Worm (Caenorhabditis elegans) whole organism, midembryonic: ENCODE results near the gene sqst-3.

Experiments
- T22C8.4 ChIP-seq: fragments of 200-800 bp; sonication (Bioruptor generic); IDR thresholded peaks from 2 replicates; pipeline ENCODE4 v1.3.6; 2022; ENCODE audit warnings: missing genetic modification characterization, missing compliant biosample characterization
- cog-1 ChIP-seq: sonication (generic microtip); optimal IDR thresholded peaks from 2 replicates; lab custom pipeline; 2016; ENCODE audit warnings: missing genetic modification characterization, missing compliant biosample characterization
- flt-1 ChIP-seq: fragments of 200-800 bp; sonication (Bioruptor generic); IDR thresholded peaks from 2 replicates; pipeline ENCODE4 v1.3.6; 2022; ENCODE audit warnings: missing genetic modification characterization, missing compliant biosample characterization
- klf-2 ChIP-seq: fragments of 200-800 bp; sonication (Bioruptor generic); conservative IDR thresholded peaks from 2 replicates; pipeline ENCODE4 v1.3.6; 2022; ENCODE audit warnings: missing genetic modification reagents, missing genetic modification characterization, missing compliant biosample characterization
- med-1 ChIP-seq: sonication (generic microtip); optimal IDR thresholded peaks from 2 replicates; lab custom pipeline; 2017; ENCODE audit warnings: missing genetic modification characterization, mild to moderate bottlenecking, missing compliant biosample characterization, antibody characterized with exemption, missing genetic modification reagents; ENCODE audit not compliant: insufficient read depth
- ref-1 ChIP-seq: fragments of 200-800 bp; sonication (Bioruptor generic); conservative IDR thresholded peaks from 2 replicates; pipeline ENCODE4 v1.3.6; 2022; ENCODE audit warnings: missing genetic modification reagents, missing genetic modification characterization, missing compliant biosample characterization
- tab-1 ChIP-seq: fragments of 200-800 bp; sonication (Bioruptor generic); IDR thresholded peaks from 2 replicates; pipeline ENCODE4 v1.3.6; 2022; ENCODE audit warnings: missing genetic modification characterization, missing compliant biosample characterization
- ztf-23 ChIP-seq: fragments of 200-800 bp; sonication (Bioruptor generic); IDR thresholded peaks from 2 replicates; pipeline ENCODE4 v1.3.6; 2022; ENCODE audit warnings: missing genetic modification reagents, missing genetic modification characterization, missing compliant biosample characterization
- ztf-29 ChIP-seq: fragments of 200-800 bp; sonication (Bioruptor generic); IDR thresholded peaks from 2 replicates; pipeline ENCODE4 v1.3.6; 2022; ENCODE audit warnings: missing genetic modification reagents, missing genetic modification characterization, missing compliant biosample characterization

sqst-3 gene

DNA sequence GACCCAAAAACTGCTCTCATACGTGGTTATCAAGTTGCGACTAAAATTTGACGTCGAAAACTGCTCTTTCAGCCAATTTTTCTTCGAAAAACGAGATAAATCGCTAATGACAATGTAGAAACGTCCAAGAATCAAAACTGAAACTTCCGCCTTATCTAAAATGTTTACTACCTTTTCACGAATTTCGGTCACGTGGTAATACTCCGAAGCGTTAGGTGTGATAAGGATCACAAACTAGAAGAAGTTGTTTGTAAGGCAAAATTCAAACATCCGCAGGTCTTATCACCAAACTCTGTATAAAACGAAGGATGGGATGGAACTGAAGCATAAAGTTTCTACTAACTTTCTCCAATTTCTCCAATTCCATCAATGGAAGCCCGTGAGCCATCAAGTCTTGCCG, at the start of gene sqst-3:
TSS of gene sqst-3 (plus strand) at position 370 of the 400 bp plus-strand sequence.
- no peak for TF ChIP-seq ztf-29 (GFP tag; lab: Robert Waterston, UW)
- no peak for TF ChIP-seq klf-2 (GFP tag; lab: Robert Waterston, UW)
- no peak for TF ChIP-seq ztf-23 (GFP tag; lab: Robert Waterston, UW)
- no peak for TF ChIP-seq med-1 (GFP tag; lab: Kevin White, UChicago)
- no peak for TF ChIP-seq ref-1
- no peak for TF ChIP-seq cog-1 (tag; lab: Kevin White, UChicago)
- TF ChIP-seq flt-1 = no peak
- no peak for TF ChIP-seq tab-1 (GFP tag; lab: Robert Waterston, UW)
- TF ChIP-seq T22C8.4 = no peak

DNA sequence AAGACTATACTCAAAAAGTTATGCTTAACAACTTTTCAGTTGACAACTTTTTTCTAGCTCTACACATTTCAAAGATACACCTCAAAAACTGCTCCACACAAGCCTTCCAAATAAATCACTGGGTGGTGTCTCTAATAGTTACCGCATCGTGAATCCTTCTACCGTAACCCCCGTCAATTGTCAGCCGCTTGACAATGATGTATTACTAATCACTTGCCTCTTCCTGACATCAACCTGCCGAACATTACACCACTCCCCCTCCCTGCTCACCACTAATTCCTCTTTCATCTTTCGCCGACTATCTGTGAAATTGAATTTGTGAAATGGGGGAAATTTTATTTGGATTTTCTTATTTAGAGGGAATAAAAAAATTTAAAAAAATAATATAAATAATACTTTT, 48.9 kb upstream of the sqst-3 start:
- TF ChIP-seq cog-1 (tag; lab: Kevin White, UChicago) = no peak
- TF ChIP-seq flt-1 = no peak
- TF ChIP-seq tab-1 (GFP tag; lab: Robert Waterston, UW) = no peak
- no peak for TF ChIP-seq ref-1
- no peak for TF ChIP-seq T22C8.4
- no peak for TF ChIP-seq med-1 (GFP tag; lab: Kevin White, UChicago)
- TF ChIP-seq klf-2 (GFP tag; lab: Robert Waterston, UW) = no peak
- no peak for TF ChIP-seq ztf-29 (GFP tag; lab: Robert Waterston, UW)
- no peak for TF ChIP-seq ztf-23 (GFP tag; lab: Robert Waterston, UW)

DNA sequence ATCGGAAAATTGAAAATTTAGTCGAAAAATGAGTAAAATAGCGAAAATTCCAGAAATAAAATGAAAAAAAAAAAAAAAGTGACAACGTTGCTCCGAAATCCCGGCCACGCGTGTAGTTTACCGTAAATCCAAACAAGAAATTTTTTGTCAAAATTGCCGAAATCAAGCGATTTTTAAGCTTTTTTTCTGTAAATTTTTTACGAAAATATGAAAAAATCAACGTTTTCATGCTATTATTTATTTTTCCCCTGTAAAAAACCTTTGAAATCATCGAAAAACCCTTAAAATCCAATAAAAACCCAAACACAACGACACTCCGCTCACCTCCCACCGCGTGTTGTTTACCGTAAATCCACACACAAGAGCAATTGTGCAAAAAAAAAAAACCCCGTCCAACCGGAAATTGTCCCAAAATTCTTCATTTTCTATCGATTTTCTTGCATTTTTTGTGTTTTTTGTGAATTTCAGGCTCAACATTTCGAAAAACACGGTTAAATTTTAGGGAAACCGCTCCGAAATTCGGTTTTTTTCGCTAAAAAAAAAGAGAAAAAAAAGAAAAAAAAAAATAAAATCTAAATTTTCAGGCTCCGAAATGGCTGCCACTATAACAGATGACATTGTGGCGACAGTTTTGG, 40.5 kb upstream of the sqst-3 start, which contains the start of the genes Y39B6A.3 and pph-5:
TSS of gene Y39B6A.3 (minus strand) at position 51 of the 635 bp plus-strand sequence.
TSS of gene pph-5 (plus strand) at position 585 of the 635 bp plus-strand sequence.
- TF ChIP-seq cog-1 (tag; lab: Kevin White, UChicago) (no peak), klf-2 (GFP tag; lab: Robert Waterston, UW) (no peak), tab-1 (GFP tag; lab: Robert Waterston, UW) (no peak), T22C8.4 (no peak), ztf-23 (GFP tag; lab: Robert Waterston, UW) (no peak), ref-1 (no peak), med-1 (GFP tag; lab: Kevin White, UChicago) (no peak), ztf-29 (GFP tag; lab: Robert Waterston, UW) (no peak), flt-1 (no peak)

DNA sequence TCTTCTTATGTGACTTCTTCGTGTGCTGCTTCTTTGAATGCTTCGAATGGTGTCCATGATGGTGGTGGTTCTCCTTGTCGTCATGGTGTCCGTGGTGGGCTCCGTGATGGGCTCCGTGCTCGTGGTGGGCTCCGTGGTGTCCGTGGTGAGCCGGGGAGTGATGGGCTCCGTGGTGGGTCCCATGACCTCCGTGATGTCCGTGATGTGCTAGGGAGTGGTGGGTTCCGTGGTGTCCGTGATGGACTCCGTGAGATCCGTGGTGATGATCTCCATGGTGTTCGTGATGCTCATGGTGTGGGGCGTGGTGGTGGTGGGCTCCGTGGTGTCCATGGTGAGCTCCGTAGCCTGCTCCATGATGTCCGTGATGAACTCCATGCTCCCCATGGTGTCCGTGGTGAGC, 29.4 kb upstream of the sqst-3 start:
- TF ChIP-seq ztf-23 (GFP tag; lab: Robert Waterston, UW) (no peak), ref-1 (no peak), flt-1 (no peak), tab-1 (GFP tag; lab: Robert Waterston, UW) (no peak), cog-1 (tag; lab: Kevin White, UChicago) (no peak), ztf-29 (GFP tag; lab: Robert Waterston, UW) (no peak), T22C8.4 (no peak), klf-2 (GFP tag; lab: Robert Waterston, UW) (no peak), med-1 (GFP tag; lab: Kevin White, UChicago) (no peak)

DNA sequence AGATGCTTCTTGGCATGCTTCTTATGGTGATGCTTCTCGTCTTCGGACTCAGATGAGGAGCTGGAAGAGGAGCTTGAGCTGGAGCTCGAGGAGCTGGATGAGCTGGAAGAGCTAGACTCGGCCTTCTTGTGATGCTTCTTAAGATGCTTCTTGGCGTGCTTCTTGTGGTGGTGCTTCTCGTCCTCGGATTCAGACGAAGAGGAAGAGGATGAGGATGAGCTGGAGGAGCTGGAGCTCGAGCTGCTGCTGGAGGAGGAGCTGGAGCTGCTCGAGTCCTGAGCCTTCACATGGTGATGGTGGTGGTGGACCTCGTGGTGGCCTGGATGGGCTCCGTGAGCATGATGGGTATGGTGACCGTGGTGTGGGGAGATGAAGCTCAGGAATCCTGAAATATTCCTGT, 27.8 kb upstream of the sqst-3 start:
- TF ChIP-seq cog-1 (tag; lab: Kevin White, UChicago) (no peak), ztf-23 (GFP tag; lab: Robert Waterston, UW) (no peak), klf-2 (GFP tag; lab: Robert Waterston, UW) (no peak), ztf-29 (GFP tag; lab: Robert Waterston, UW) (no peak), ref-1 (no peak)

DNA sequence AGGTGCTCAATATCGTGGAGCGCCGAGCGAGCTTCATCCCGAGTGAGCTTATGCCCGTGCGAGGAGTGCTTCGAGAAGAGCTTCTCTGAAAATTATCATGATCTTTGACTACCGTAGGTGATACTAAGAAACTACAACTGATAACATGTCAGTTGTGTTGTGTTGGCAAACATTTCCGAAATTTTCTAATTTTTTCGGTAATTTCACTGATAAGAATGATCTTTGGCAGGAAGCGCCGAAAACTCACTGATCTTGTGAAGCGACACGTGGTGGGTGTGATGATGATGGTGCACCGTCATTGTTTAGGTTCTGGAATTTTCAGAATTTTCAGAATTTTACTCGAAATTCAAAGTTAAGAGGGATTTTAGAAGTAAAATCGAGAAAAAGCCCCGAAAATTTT, 27.3 kb upstream of the sqst-3 start, which contains the start of gene Y39B6A.1:
TSS of gene Y39B6A.1 (minus strand) at position 309 of the 400 bp plus-strand sequence.
- TF ChIP-seq klf-2 (GFP tag; lab: Robert Waterston, UW) (no peak), cog-1 (tag; lab: Kevin White, UChicago) (no peak), med-1 (GFP tag; lab: Kevin White, UChicago) (no peak), flt-1 (no peak), tab-1 (GFP tag; lab: Robert Waterston, UW) (no peak), ztf-29 (GFP tag; lab: Robert Waterston, UW) (no peak), ztf-23 (GFP tag; lab: Robert Waterston, UW) (no peak), T22C8.4 (no peak), ref-1 (no peak)

DNA sequence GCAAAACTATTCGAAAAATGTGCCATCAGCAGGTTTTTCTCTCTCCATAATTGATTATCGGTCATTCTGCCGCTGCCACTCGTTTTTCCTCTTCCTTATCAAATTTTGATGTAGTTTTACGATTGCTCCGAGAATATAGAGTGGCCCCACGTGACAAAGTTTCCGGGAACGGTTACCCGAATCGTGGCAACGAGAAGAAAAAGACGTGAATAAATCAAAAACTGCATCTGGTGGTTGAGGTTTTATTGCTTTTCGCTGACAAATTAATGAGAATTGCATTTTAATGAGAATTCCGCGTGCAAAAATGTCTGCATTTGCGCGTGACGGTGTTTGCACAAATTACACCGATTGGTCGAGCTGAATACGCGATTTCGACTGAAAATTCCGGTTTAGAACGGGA, 25.1 kb upstream of the sqst-3 start:
- TF ChIP-seq cog-1 (tag; lab: Kevin White, UChicago) (no peak), ztf-29 (GFP tag; lab: Robert Waterston, UW) (no peak), tab-1 (GFP tag; lab: Robert Waterston, UW) (no peak), ztf-23 (GFP tag; lab: Robert Waterston, UW) (no peak), med-1 (GFP tag; lab: Kevin White, UChicago) (no peak), klf-2 (GFP tag; lab: Robert Waterston, UW) (no peak), flt-1 (no peak), ref-1 (no peak), T22C8.4 (no peak)

DNA sequence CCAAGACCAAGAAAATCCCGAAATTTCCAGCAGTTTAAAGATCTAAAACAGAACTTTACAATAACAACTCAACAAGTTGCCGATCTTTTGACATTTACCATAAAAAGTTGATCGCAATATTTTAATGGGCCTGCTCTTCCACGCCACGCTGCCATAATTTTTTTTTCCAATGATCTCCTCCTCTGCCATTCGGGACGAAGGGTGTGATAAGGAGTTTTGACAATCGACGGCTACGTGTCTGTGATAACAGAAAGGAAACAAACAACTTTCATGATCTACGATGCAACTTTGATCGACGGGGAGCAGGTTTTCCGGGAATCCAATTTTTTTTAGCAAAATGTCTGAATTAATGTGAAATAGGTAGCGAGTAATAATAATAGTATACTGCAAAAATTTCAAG, 23.7 kb upstream of the sqst-3 start:
- no peak for TF ChIP-seq ztf-23 (GFP tag; lab: Robert Waterston, UW)
- no peak for TF ChIP-seq klf-2 (GFP tag; lab: Robert Waterston, UW)
- no peak for TF ChIP-seq ref-1
- no peak for TF ChIP-seq cog-1 (tag; lab: Kevin White, UChicago)
- no peak for TF ChIP-seq med-1 (GFP tag; lab: Kevin White, UChicago)
- TF ChIP-seq flt-1 = no peak
- TF ChIP-seq tab-1 (GFP tag; lab: Robert Waterston, UW) = no peak

DNA sequence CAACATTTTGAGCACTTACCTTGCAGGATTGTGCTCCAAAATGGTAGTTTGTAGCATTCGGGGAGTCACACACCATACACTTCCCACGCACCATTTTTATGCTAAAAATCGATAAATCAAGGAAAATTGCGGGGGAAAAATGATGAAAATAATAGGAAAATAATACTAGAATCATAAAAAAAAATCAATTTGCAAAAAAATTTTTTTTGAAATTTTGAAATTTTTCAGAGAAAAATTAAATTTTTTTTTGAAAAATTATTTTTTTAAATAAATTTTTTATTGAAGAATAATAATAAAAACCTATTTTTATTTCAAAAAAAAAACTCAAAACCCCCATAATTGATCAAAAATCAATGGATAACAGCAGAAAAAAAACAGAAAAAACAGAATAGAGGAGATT, 18.8 kb upstream of the sqst-3 start, which contains the start of gene nhr-79:
TSS of gene nhr-79 (minus strand) at position 101 of the 400 bp plus-strand sequence.
- TF ChIP-seq tab-1 (GFP tag; lab: Robert Waterston, UW) (no peak), ref-1 (no peak), ztf-23 (GFP tag; lab: Robert Waterston, UW) (no peak), med-1 (GFP tag; lab: Kevin White, UChicago) (no peak), klf-2 (GFP tag; lab: Robert Waterston, UW) (no peak), T22C8.4 (no peak), flt-1 (no peak), ztf-29 (GFP tag; lab: Robert Waterston, UW) (no peak), cog-1 (tag; lab: Kevin White, UChicago) (no peak)
